Worm (Caenorhabditis elegans): ENCODE measurements around the gene F38H4.6.

F38H4.6 gene

ce11 chrIV:11822454-11822853 lies 25.2 kb downstream of the F38H4.6 start (continued):
- TF ChIP-seq C16A3.4 (tag; optimal IDR thresholded peaks at IDR 0.05), result peak; percentile 49
- TF ChIP-seq nhr-237 (tag; optimal IDR thresholded peaks at IDR 0.05), result no peak
- no peak for TF ChIP-seq pqm-1 (tag; optimal IDR thresholded peaks at IDR 0.05)
- TF ChIP-seq snu-23 (GFP tag; optimal IDR thresholded peaks at IDR 0.05), result peak; percentile 57
- TF ChIP-seq swsn-7 (tag; optimal IDR thresholded peaks at IDR 0.05), result peak; percentile 55
- peak; percentile 48 for TF ChIP-seq nhr-71 (tag; optimal IDR thresholded peaks at IDR 0.05)
- TF ChIP-seq ceh-63 (GFP tag; optimal IDR thresholded peaks at IDR 0.05), result no peak
- TF ChIP-seq lin-35 (GFP tag; optimal IDR thresholded peaks at IDR 0.05), result peak; percentile 90 to 93
- no peak for TF ChIP-seq mab-9 (GFP tag; IDR thresholded peaks at IDR 0.05)
- no peak for TF ChIP-seq ceh-8 (GFP tag; optimal IDR thresholded peaks at IDR 0.05)
- no peak for TF ChIP-seq fkh-10 (GFP tag; optimal IDR thresholded peaks at IDR 0.05)
- no peak for TF ChIP-seq sup-37 (GFP tag; optimal IDR thresholded peaks at IDR 0.05)
- no peak for TF ChIP-seq sox-4 (tag; optimal IDR thresholded peaks at IDR 0.05)
- TF ChIP-seq fkh-8 (tag; optimal IDR thresholded peaks at IDR 0.05), result peak; percentile 21
- no peak for TF ChIP-seq unc-98 (GFP tag; IDR thresholded peaks at IDR 0.05)
- no peak for TF ChIP-seq Y116A8C.19 (tag; optimal IDR thresholded peaks at IDR 0.05; ENCODE audit: borderline replicate concordance)
- TF ChIP-seq hlh-17 (GFP tag; optimal IDR thresholded peaks at IDR 0.05; ENCODE audit: borderline replicate concordance), result no peak
- no peak for TF ChIP-seq egl-27 (tag; optimal IDR thresholded peaks at IDR 0.05)
- TF ChIP-seq skn-1 (tag; optimal IDR thresholded peaks at IDR 0.05), result peak; percentile 51
- TF ChIP-seq hlh-4 (tag; optimal IDR thresholded peaks at IDR 0.05), result no peak
- TF ChIP-seq snpc-4 (tag; optimal IDR thresholded peaks at IDR 0.05), result no peak
- no peak for TF ChIP-seq aha-1 (tag; optimal IDR thresholded peaks at IDR 0.05)
- no peak for TF ChIP-seq elt-2 (tag; optimal IDR thresholded peaks at IDR 0.05)
- TF ChIP-seq lir-3 (tag; optimal IDR thresholded peaks at IDR 0.05; ENCODE audit: poor library complexity), result no peak
- TF ChIP-seq unc-30 (tag; optimal IDR thresholded peaks at IDR 0.05), result no peak
- TF ChIP-seq ztf-4 (tag; optimal IDR thresholded peaks at IDR 0.05), result no peak
- TF ChIP-seq nhr-90 (tag; optimal IDR thresholded peaks at IDR 0.05; ENCODE audit: poor library complexity), result no peak
- TF ChIP-seq xbp-1 (tag; optimal IDR thresholded peaks at IDR 0.05), result peak; percentile 52
- no peak for TF ChIP-seq irx-1 (tag; optimal IDR thresholded peaks at IDR 0.05)
- TF ChIP-seq jun-1 (tag; optimal IDR thresholded peaks at IDR 0.05), result no peak
- no peak for TF ChIP-seq grh-1 (GFP tag; IDR thresholded peaks at IDR 0.05)

- TF ChIP-seq nhr-71 (tag; optimal IDR thresholded peaks at IDR 0.05) (peak; percentile 83), lin-14 (GFP tag; optimal IDR thresholded peaks at IDR 0.05) (peak; percentile 93), ceh-88 (GFP tag; IDR thresholded peaks at IDR 0.05) (peak; percentile 48; the same call in 1 of the 2 replicates), lin-35 (GFP tag; optimal IDR thresholded peaks at IDR 0.05) (peak; percentile 63 to 71), nhr-90 (tag; optimal IDR thresholded peaks at IDR 0.05; ENCODE audit: poor library complexity) (peak; percentile 21), nhr-19 (GFP tag; conservative IDR thresholded peaks at IDR 0.05) (peak; percentile 46), aha-1 (tag; optimal IDR thresholded peaks at IDR 0.05) (no peak), snu-23 (GFP tag; optimal IDR thresholded peaks at IDR 0.05) (peak; percentile 84), lin-15B (tag; optimal IDR thresholded peaks at IDR 0.05) (no peak), dpl-1 (GFP tag; optimal IDR thresholded peaks at IDR 0.05) (peak; percentile 49 to 59 (median 56)), unc-30 (tag; optimal IDR thresholded peaks at IDR 0.05) (no peak), nhr-85 (tag) (peak; percentile 68), lsy-2 (tag; optimal IDR thresholded peaks at IDR 0.05) (peak; percentile 42 to 76), skn-1 (tag; optimal IDR thresholded peaks at IDR 0.05) (peak; percentile 14), irx-1 (tag; optimal IDR thresholded peaks at IDR 0.05) (peak; percentile 31), unc-86 (tag; optimal IDR thresholded peaks at IDR 0.05) (peak; percentile 72), ets-5 (GFP tag; IDR thresholded peaks at IDR 0.05) (no peak), xbp-1 (tag; optimal IDR thresholded peaks at IDR 0.05) (peak; percentile 54), ama-1 (optimal IDR thresholded peaks at IDR 0.05) (no peak), unc-98 (GFP tag; IDR thresholded peaks at IDR 0.05) (no peak), rnt-1 (tag; optimal IDR thresholded peaks at IDR 0.05) (peak; percentile 36), fkh-8 (tag; optimal IDR thresholded peaks at IDR 0.05) (peak; percentile 94), pag-3 (tag; optimal IDR thresholded peaks at IDR 0.05; ENCODE audit: borderline replicate concordance, insufficient read depth) (no peak), lin-13 (GFP tag; optimal IDR thresholded peaks at IDR 0.05) (peak; percentile 9), elt-2 (tag; optimal IDR thresholded peaks at IDR 0.05) (peak; percentile 64), ceh-82 (tag; optimal IDR thresholded peaks at IDR 0.05) (peak; percentile 49 to 72 (median 69)), fos-1 (tag; optimal IDR thresholded peaks at IDR 0.05) (peak; percentile 59), unc-130 (tag; optimal IDR thresholded peaks at IDR 0.05) (peak; percentile 28), lir-3 (tag; optimal IDR thresholded peaks at IDR 0.05; ENCODE audit: poor library complexity) (peak; percentile 51), jun-1 (tag; optimal IDR thresholded peaks at IDR 0.05) (peak; percentile 44)
Observed at ce11 chrIV:11821591-11822361, 25.9 kb downstream of the F38H4.6 start, which contains the start of the genes par-5 and M117.3. TSS of gene par-5 (minus strand) at chrIV:11821924. TSS of gene M117.3 (plus strand) at chrIV:11822206.
